Fruit fly (Drosophila melanogaster) whole organism, prepupa: ENCODE measurements around the gene yellow-f.

Experiments used
- Blimp-1 ChIP-seq: fragments of 200-800 bp; sonication (Bioruptor generic); optimal IDR thresholded peaks from 3 replicates; lab custom pipeline; 2017; ENCODE audit warnings: missing biosample characterization, missing genetic modification characterization, mild to moderate bottlenecking, moderate library complexity, missing genetic modification reagents
- CG10631 ChIP-seq: fragments of 200-800 bp; sonication (Bioruptor generic); optimal IDR thresholded peaks from 2 replicates; lab custom pipeline; 2016; ENCODE audit warnings: missing biosample characterization, missing genetic modification characterization
- CG10669 ChIP-seq: fragments of 200-800 bp; sonication (Bioruptor generic); optimal IDR thresholded peaks from 3 replicates; lab custom pipeline; 2018; ENCODE audit warnings: missing biosample characterization, mild to moderate bottlenecking, missing genetic modification characterization, moderate library complexity
- CG11294 ChIP-seq: fragments of 200-800 bp; sonication (Bioruptor generic); IDR thresholded peaks from 2 replicates; pipeline ENCODE4 v1.3.6; 2022; ENCODE audit warnings: missing biosample characterization, missing genetic modification characterization
- CG11902 ChIP-seq: fragments of 200-800 bp; sonication (Bioruptor generic); optimal IDR thresholded peaks from 3 replicates; lab custom pipeline; 2016; ENCODE audit warnings: missing biosample characterization, missing genetic modification characterization
- CG1621 ChIP-seq: fragments of 200-800 bp; sonication (Bioruptor generic); optimal IDR thresholded peaks from 3 replicates; lab custom pipeline; 2018; ENCODE audit warnings: missing biosample characterization, mild to moderate bottlenecking, missing genetic modification characterization
- CG3032 ChIP-seq: fragments of 200-800 bp; optimal IDR thresholded peaks from 2 replicates; lab custom pipeline; 2019; ENCODE audit warnings: missing biosample characterization, mild to moderate bottlenecking, missing genetic modification characterization, moderate library complexity
- CG31627 ChIP-seq: fragments of 200-800 bp; sonication (Bioruptor generic); optimal IDR thresholded peaks from 3 replicates; lab custom pipeline; 2016; ENCODE audit warnings: missing biosample characterization, missing genetic modification characterization
- CG3919 ChIP-seq: fragments of 200-800 bp; sonication (Bioruptor generic); optimal IDR thresholded peaks from 3 replicates; lab custom pipeline; 2016; ENCODE audit warnings: missing biosample characterization, missing genetic modification characterization
- CG4318 ChIP-seq: fragments of 200-800 bp; sonication (Bioruptor generic); optimal IDR thresholded peaks from 3 replicates; lab custom pipeline; 2017; ENCODE audit warnings: missing biosample characterization, mild to moderate bottlenecking, missing genetic modification characterization
- CG6163 ChIP-seq: fragments of 200-800 bp; sonication (Bioruptor generic); IDR thresholded peaks from 3 replicates; pipeline ENCODE4 v1.3.6; 2022; ENCODE audit warnings: missing biosample characterization, missing genetic modification characterization
- CG6792 ChIP-seq: fragments of 200-800 bp; sonication (Bioruptor generic); optimal IDR thresholded peaks from 3 replicates; lab custom pipeline; 2016; ENCODE audit warnings: missing biosample characterization, missing genetic modification characterization
- CG6808 ChIP-seq: fragments of 200-800 bp; sonication (Bioruptor generic); optimal IDR thresholded peaks from 3 replicates; lab custom pipeline; 2017; ENCODE audit warnings: missing biosample characterization, missing genetic modification characterization, mild to moderate bottlenecking, moderate library complexity, missing genetic modification reagents
- CG6854 ChIP-seq: fragments of 200-800 bp; sonication (Bioruptor generic); optimal IDR thresholded peaks from 2 replicates; lab custom pipeline; 2017; ENCODE audit warnings: missing biosample characterization, mild to moderate bottlenecking, missing genetic modification characterization
- CG8119 ChIP-seq: fragments of 200-800 bp; sonication (Bioruptor generic); IDR thresholded peaks from 3 replicates; pipeline ENCODE4 v1.3.6; 2022; ENCODE audit warnings: missing biosample characterization, missing genetic modification characterization
- CG8319 ChIP-seq: fragments of 200-800 bp; sonication (Bioruptor generic); optimal IDR thresholded peaks from 3 replicates; lab custom pipeline; 2016; ENCODE audit warnings: missing biosample characterization, missing genetic modification characterization
- CG8632 ChIP-seq: fragments of 200-800 bp; sonication (Bioruptor generic); optimal IDR thresholded peaks from 3 replicates; lab custom pipeline; 2016; ENCODE audit warnings: missing biosample characterization, missing genetic modification characterization
- Eip75B ChIP-seq: fragments of 200-800 bp; sonication (Bioruptor generic); optimal IDR thresholded peaks from 3 replicates; lab custom pipeline; 2016; ENCODE audit warnings: missing biosample characterization, missing genetic modification characterization
- Ets21C ChIP-seq: fragments of 200-800 bp; sonication (Bioruptor generic); optimal IDR thresholded peaks from 3 replicates; lab custom pipeline; 2016; ENCODE audit warnings: missing biosample characterization, missing genetic modification characterization
- Ets96B ChIP-seq: fragments of 200-800 bp; optimal IDR thresholded peaks from 2 replicates; lab custom pipeline; 2019; ENCODE audit warnings: missing biosample characterization, mild to moderate bottlenecking, missing genetic modification characterization, moderate library complexity
- Gug ChIP-seq: fragments of 200-800 bp; sonication (Bioruptor generic); IDR thresholded peaks from 2 replicates; pipeline ENCODE4 v1.3.6; 2022; ENCODE audit warnings: missing biosample characterization, missing genetic modification characterization
- Hr39 ChIP-seq: fragments of 200-800 bp; sonication (Bioruptor generic); optimal IDR thresholded peaks from 2 replicates; lab custom pipeline; 2016; ENCODE audit warnings: missing biosample characterization, missing genetic modification characterization
- Hr4 ChIP-seq: fragments of 200-800 bp; sonication (Bioruptor generic); optimal IDR thresholded peaks from 3 replicates; lab custom pipeline; 2016; ENCODE audit warnings: missing biosample characterization, missing genetic modification characterization
- Met ChIP-seq: fragments of 200-800 bp; sonication (Bioruptor generic); optimal IDR thresholded peaks from 3 replicates; lab custom pipeline; 2016; ENCODE audit warnings: missing biosample characterization, missing genetic modification characterization
- OdsH ChIP-seq: fragments of 200-800 bp; sonication (Bioruptor generic); optimal IDR thresholded peaks from 3 replicates; lab custom pipeline; 2016; ENCODE audit warnings: missing biosample characterization, missing genetic modification characterization
- Smox ChIP-seq: fragments of 200-800 bp; sonication (Bioruptor generic); optimal IDR thresholded peaks from 3 replicates; lab custom pipeline; 2016; ENCODE audit warnings: missing biosample characterization, missing genetic modification characterization
- Sox102F ChIP-seq: fragments of 200-800 bp; sonication (Bioruptor generic); optimal IDR thresholded peaks from 2 replicates; lab custom pipeline; 2016; ENCODE audit warnings: missing biosample characterization, mild to moderate bottlenecking, missing genetic modification characterization
- Sox14 ChIP-seq: fragments of 200-800 bp; sonication (Bioruptor generic); optimal IDR thresholded peaks from 3 replicates; lab custom pipeline; 2016; ENCODE audit warnings: missing biosample characterization, missing genetic modification characterization
- achi ChIP-seq: fragments of 200-800 bp; sonication (Bioruptor generic); optimal IDR thresholded peaks from 3 replicates; lab custom pipeline; 2016; ENCODE audit warnings: missing biosample characterization, missing genetic modification characterization
- cyc ChIP-seq: fragments of 200-800 bp; sonication (Bioruptor generic); optimal IDR thresholded peaks from 3 replicates; lab custom pipeline; 2016; ENCODE audit warnings: missing biosample characterization, missing genetic modification characterization
- dac ChIP-seq: fragments of 200-800 bp; sonication (Bioruptor generic); optimal IDR thresholded peaks from 2 replicates; lab custom pipeline; 2017; ENCODE audit warnings: missing biosample characterization, mild to moderate bottlenecking, missing genetic modification characterization
- dsx ChIP-seq: fragments of 200-800 bp; optimal IDR thresholded peaks from 3 replicates; lab custom pipeline; 2019; ENCODE audit warnings: missing biosample characterization, mild to moderate bottlenecking, missing genetic modification characterization, moderate library complexity; ENCODE audit not compliant: poor library complexity, severe bottlenecking
- eg ChIP-seq: fragments of 200-800 bp; sonication (Bioruptor generic); IDR thresholded peaks from 3 replicates; pipeline ENCODE4 v1.3.6; 2022; ENCODE audit warnings: missing biosample characterization, missing genetic modification characterization
- fd85E ChIP-seq: fragments of 200-800 bp; sonication (Bioruptor generic); optimal IDR thresholded peaks from 3 replicates; lab custom pipeline; 2016; ENCODE audit warnings: missing biosample characterization, missing genetic modification characterization
- lz ChIP-seq: fragments of 200-800 bp; sonication (Bioruptor generic); optimal IDR thresholded peaks from 3 replicates; lab custom pipeline; 2016; ENCODE audit warnings: missing biosample characterization, missing genetic modification characterization
- pdm3 ChIP-seq: fragments of 200-800 bp; sonication (Bioruptor generic); optimal IDR thresholded peaks from 3 replicates; lab custom pipeline; 2016; ENCODE audit warnings: missing biosample characterization, missing genetic modification characterization
- salr ChIP-seq, 2 experiments: fragments of 200-800 bp; sonication (Bioruptor generic); optimal IDR thresholded peaks; 3 replicates each; lab custom pipeline; 2016 to 2018; ENCODE audit warnings: missing biosample characterization in 2 of 2, missing genetic modification characterization in 2 of 2, mild to moderate bottlenecking in 1 of 2
- spab ChIP-seq: fragments of 200-800 bp; sonication (Bioruptor generic); optimal IDR thresholded peaks from 2 replicates; lab custom pipeline; 2017; ENCODE audit warnings: missing biosample characterization, mild to moderate bottlenecking, missing genetic modification characterization, missing genetic modification reagents
- ss ChIP-seq, 2 experiments: fragments of 200-800 bp; sonication (Bioruptor generic); optimal IDR thresholded peaks; 2 replicates in 1 of 2; 3 replicates in 1 of 2; lab custom pipeline; 2017 to 2018; ENCODE audit warnings: mild to moderate bottlenecking in 2 of 2, missing biosample characterization in 2 of 2, missing genetic modification characterization in 2 of 2, moderate library complexity in 1 of 2
- svp ChIP-seq: fragments of 200-800 bp; sonication (Bioruptor generic); peaks from one replicate; lab custom pipeline; 2016; ENCODE audit warnings: missing biosample characterization, missing genetic modification characterization
- topi ChIP-seq: fragments of 200-800 bp; sonication (Bioruptor generic); optimal IDR thresholded peaks from 3 replicates; lab custom pipeline; 2016; ENCODE audit warnings: missing biosample characterization, missing genetic modification characterization

The yellow-f gene

DNA sequence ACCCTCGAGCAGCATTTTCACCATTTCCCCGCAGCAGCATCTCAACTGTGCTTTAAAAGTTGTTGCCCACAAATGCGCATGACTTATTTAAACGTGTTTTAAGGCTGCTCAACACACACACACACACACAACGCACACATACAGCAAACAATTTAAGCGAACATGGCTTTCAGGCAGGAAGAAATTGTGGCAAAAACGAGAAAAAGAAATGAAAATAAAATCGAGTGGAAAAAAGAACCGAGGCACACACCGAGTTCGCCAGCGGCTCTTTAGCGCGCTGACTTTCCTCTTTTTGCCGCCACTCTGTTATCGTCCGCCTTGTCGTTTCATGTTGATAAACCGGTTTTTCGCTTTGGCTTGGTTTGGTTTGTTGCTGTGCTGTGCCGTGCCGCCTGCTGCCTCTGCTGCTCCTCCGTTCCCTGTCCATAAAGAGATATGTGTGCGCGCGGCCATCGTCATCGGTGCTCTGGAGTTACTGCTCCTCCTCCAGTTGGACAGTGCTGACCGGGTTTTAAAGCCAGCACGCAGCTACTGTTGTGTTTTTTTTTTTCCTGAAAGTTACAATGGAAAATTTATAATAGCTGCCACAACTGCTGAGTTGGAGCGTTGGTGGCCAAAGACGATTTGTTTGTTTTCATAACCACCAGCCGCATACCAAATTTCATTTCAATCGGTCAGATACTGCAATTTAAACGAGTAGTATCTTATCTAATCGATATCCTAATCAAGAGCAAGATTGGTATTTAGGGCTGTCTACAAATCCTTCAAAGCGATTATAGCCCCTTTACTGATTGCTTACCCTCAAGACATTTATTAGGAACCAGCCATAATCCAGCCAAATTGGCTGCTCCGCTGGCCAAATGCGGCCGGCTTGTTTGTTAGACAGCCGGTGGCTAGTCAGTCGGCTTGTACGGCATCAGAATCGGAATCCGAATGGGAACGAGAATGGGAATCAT, 23.1 kb upstream of the yellow-f start (continued):
- TF ChIP-seq Sox102F (GFP tag; lab: Kevin White, UChicago) (no peak), CG11902 (GFP tag; lab: Kevin White, UChicago) (no peak), topi (GFP tag; lab: Kevin White, UChicago) (peak; percentile 22), CG10669 (GFP tag; lab: Kevin White, UChicago) (no peak), CG11294 (GFP tag; lab: Robert Waterston, UW) (no peak), CG3919 (GFP tag; lab: Kevin White, UChicago) (no peak), CG10631 (GFP tag; lab: Kevin White, UChicago) (peak; percentile 74), CG8632 (GFP tag; lab: Kevin White, UChicago) (no peak), dsx (GFP tag; lab: Kevin White, UChicago) (peak; percentile 61), Eip75B (GFP tag; lab: Kevin White, UChicago) (peak; percentile 17), pdm3 (GFP tag; lab: Kevin White, UChicago) (no peak), spab (peak; percentile 47), cyc (GFP tag; lab: Kevin White, UChicago) (peak; percentile 4), dac (GFP tag; lab: Kevin White, UChicago) (no peak), salr (GFP tag; optimal IDR thresholded peaks at IDR 0.05; lab: Kevin White, UChicago) (no peak), Gug (GFP tag; lab: Robert Waterston, UW) (no peak), Ets96B (tag; lab: Kevin White, UChicago) (peak; percentile 14), Smox (GFP tag; lab: Kevin White, UChicago) (no peak), CG6808 (GFP tag; lab: Kevin White, UChicago) (peak; percentile 42), eg (GFP tag; lab: Robert Waterston, UW) (0 out of 3 replicates have a peak, but pooled peaks have one; percentile 5)

DNA sequence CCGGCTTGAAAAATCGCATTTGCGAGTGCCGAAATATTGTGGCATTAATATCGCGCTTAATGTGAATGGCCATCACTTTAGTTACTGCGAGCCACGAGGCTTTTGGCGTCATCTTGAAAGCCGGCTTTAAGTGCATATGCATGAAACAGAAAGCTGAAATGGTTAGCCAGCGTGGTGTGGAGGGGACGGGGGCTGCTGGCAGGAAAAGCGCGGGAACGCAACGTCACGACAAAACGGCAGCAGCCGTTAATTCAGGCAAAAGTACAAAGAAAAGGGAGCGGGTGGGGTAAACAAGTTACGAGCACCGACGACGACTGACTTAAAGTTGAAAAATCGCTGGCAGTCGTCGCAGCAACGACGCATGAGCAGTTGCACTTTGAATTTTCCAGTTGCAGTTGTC, 22.4 kb upstream of the yellow-f start:
- TF ChIP-seq CG6854 (GFP tag; lab: Kevin White, UChicago) (peak; percentile 4), eg (GFP tag; lab: Robert Waterston, UW) (0 out of 3 replicates have a peak, but pooled peaks have one; percentile 23), Sox102F (GFP tag; lab: Kevin White, UChicago) (no peak), Sox14 (peak; percentile 3), svp (GFP tag; lab: Kevin White, UChicago) (no peak), Hr4 (GFP tag; lab: Kevin White, UChicago) (no peak), Hr39 (no peak), CG4318 (GFP tag; lab: Kevin White, UChicago) (no peak), Blimp-1 (peak; percentile 84), CG11294 (GFP tag; lab: Robert Waterston, UW) (no peak)

- no peak for TF ChIP-seq OdsH (GFP tag; lab: Kevin White, UChicago)
- no peak for TF ChIP-seq Ets21C
- TF ChIP-seq spab, result no peak
- TF ChIP-seq CG6163, result peak; percentile 41; the same call in 2 of the 3 replicates
- TF ChIP-seq cyc (GFP tag; lab: Kevin White, UChicago), result no peak
- TF ChIP-seq achi (GFP tag; lab: Kevin White, UChicago), result no peak
- no peak for TF ChIP-seq salr (GFP tag; optimal IDR thresholded peaks at IDR 0.05; lab: Kevin White, UChicago)
- TF ChIP-seq CG3032 (tag; lab: Kevin White, UChicago), result no peak
- TF ChIP-seq eg (GFP tag; lab: Robert Waterston, UW), result peak; percentile 54
- TF ChIP-seq CG4318 (GFP tag; lab: Kevin White, UChicago), result no peak
- no peak for TF ChIP-seq fd85E (GFP tag; lab: Kevin White, UChicago)
- no peak for TF ChIP-seq CG8319
- no peak for TF ChIP-seq dac (GFP tag; lab: Kevin White, UChicago)
- TF ChIP-seq Eip75B (GFP tag; lab: Kevin White, UChicago), result no peak
- no peak for TF ChIP-seq Hr39
- TF ChIP-seq Met, result no peak
- TF ChIP-seq svp (GFP tag; lab: Kevin White, UChicago), result no peak
- no peak for TF ChIP-seq CG31627 (GFP tag; lab: Kevin White, UChicago)
- no peak for TF ChIP-seq CG1621 (tag; lab: Kevin White, UChicago)
- TF ChIP-seq ss (GFP tag; optimal IDR thresholded peaks at IDR 0.05; lab: Kevin White, UChicago), result no peak
- TF ChIP-seq Blimp-1, result no peak
- 0 out of 3 replicates have a peak, but pooled peaks have one; percentile 18 for TF ChIP-seq CG8119 (GFP tag; lab: Robert Waterston, UW)
- peak; percentile 43 for TF ChIP-seq Hr4 (GFP tag; lab: Kevin White, UChicago)
- TF ChIP-seq dsx (GFP tag; lab: Kevin White, UChicago), result no peak
- no peak for TF ChIP-seq CG6792 (GFP tag; lab: Kevin White, UChicago)
- TF ChIP-seq CG11294 (GFP tag; lab: Robert Waterston, UW), result peak; percentile 45; the same call in 1 of the 2 replicates
- TF ChIP-seq Smox (GFP tag; lab: Kevin White, UChicago), result no peak
- TF ChIP-seq lz (GFP tag; lab: Kevin White, UChicago), result no peak
- no peak for TF ChIP-seq Sox14
These were observed 21.3 kb upstream of the yellow-f start for dm6 chr3R:13014168-13014881.
